Worm (Caenorhabditis elegans) whole organism, late embryonic: ENCODE measurements around the gene trpp-1.

ENCODE experiments used
- C08G9.2 ChIP-seq: sonication (generic microtip); optimal IDR thresholded peaks from 2 replicates; lab custom pipeline; 2016; ENCODE audit warnings: mild to moderate bottlenecking, missing genetic modification characterization, moderate library complexity, missing compliant biosample characterization
- C38D4.7 ChIP-seq: fragments of 200-800 bp; sonication (Bioruptor generic); optimal IDR thresholded peaks from 2 replicates; lab custom pipeline; 2018; ENCODE audit warnings: mild to moderate bottlenecking, missing genetic modification characterization, moderate library complexity, missing compliant biosample characterization
- F13H6.1 ChIP-seq: sonication (generic microtip); optimal IDR thresholded peaks from 2 replicates; lab custom pipeline; 2016; ENCODE audit warnings: missing genetic modification characterization, missing compliant biosample characterization
- K09A11.1 ChIP-seq: sonication (generic microtip); optimal IDR thresholded peaks from 2 replicates; lab custom pipeline; 2017; ENCODE audit warnings: antibody characterized with exemption, mild to moderate bottlenecking, missing genetic modification characterization, missing compliant biosample characterization; ENCODE audit not compliant: insufficient read depth
- Y22D7AL.16 ChIP-seq: sonication (generic microtip); optimal IDR thresholded peaks from 2 replicates; lab custom pipeline; 2016; ENCODE audit warnings: missing genetic modification characterization, missing compliant biosample characterization
- ama-1 ChIP-seq: fragments of 150-350 bp; optimal IDR thresholded peaks from 2 replicates; lab custom pipeline; 2014
- ceh-14 ChIP-seq: sonication (generic microtip); optimal IDR thresholded peaks from 2 replicates; lab custom pipeline; 2016; ENCODE audit warnings: missing genotype, missing genetic modification characterization, missing compliant biosample characterization
- ceh-19 ChIP-seq: fragments of 200-800 bp; sonication (Bioruptor generic); optimal IDR thresholded peaks from 2 replicates; lab custom pipeline; 2018; ENCODE audit warnings: mild to moderate bottlenecking, missing genetic modification characterization, missing compliant biosample characterization
- ceh-2 ChIP-seq: sonication (generic microtip); optimal IDR thresholded peaks from 2 replicates; lab custom pipeline; 2016; ENCODE audit warnings: missing genotype, missing genetic modification characterization, missing compliant biosample characterization
- ceh-24 ChIP-seq: sonication (generic microtip); optimal IDR thresholded peaks from 2 replicates; lab custom pipeline; 2016; ENCODE audit warnings: mild to moderate bottlenecking, missing genetic modification characterization, missing compliant biosample characterization
- ceh-30 ChIP-seq: fragments of 150-350 bp; optimal IDR thresholded peaks from 2 replicates; lab custom pipeline; 2014; ENCODE audit warnings: missing biosample characterization, missing genetic modification characterization
- ceh-31 ChIP-seq: sonication (generic microtip); optimal IDR thresholded peaks from 2 replicates; lab custom pipeline; 2016; ENCODE audit warnings: missing genetic modification characterization, missing compliant biosample characterization
- ceh-34 ChIP-seq: sonication (generic microtip); optimal IDR thresholded peaks from 2 replicates; lab custom pipeline; 2016; ENCODE audit warnings: mild to moderate bottlenecking, missing genetic modification characterization, missing compliant biosample characterization
- ceh-48 ChIP-seq: sonication (generic microtip); optimal IDR thresholded peaks from 2 replicates; lab custom pipeline; 2016; ENCODE audit warnings: missing genetic modification characterization, inconsistent platforms, missing compliant biosample characterization
- ceh-6 ChIP-seq: fragments of 200-800 bp; sonication (Bioruptor generic); optimal IDR thresholded peaks from 2 replicates; lab custom pipeline; 2018; ENCODE audit warnings: mild to moderate bottlenecking, missing genetic modification characterization, missing compliant biosample characterization
- dve-1 ChIP-seq: sonication (generic microtip); optimal IDR thresholded peaks from 2 replicates; lab custom pipeline; 2017; ENCODE audit warnings: antibody characterized with exemption, mild to moderate bottlenecking, missing genetic modification characterization, missing compliant biosample characterization
- elt-2 ChIP-seq: sonication (generic microtip); optimal IDR thresholded peaks from 2 replicates; lab custom pipeline; 2016; ENCODE audit warnings: missing genetic modification reagents, missing genetic modification characterization, missing compliant biosample characterization
- elt-4 ChIP-seq: sonication (generic microtip); optimal IDR thresholded peaks from 2 replicates; lab custom pipeline; 2016; ENCODE audit warnings: missing genetic modification characterization, missing compliant biosample characterization
- ets-4 ChIP-seq: sonication (generic microtip); optimal IDR thresholded peaks from 2 replicates; lab custom pipeline; 2016; ENCODE audit warnings: missing genetic modification characterization, missing compliant biosample characterization
- fkh-6 ChIP-seq: sonication (generic microtip); optimal IDR thresholded peaks from 2 replicates; lab custom pipeline; 2016; ENCODE audit warnings: missing genetic modification characterization, missing compliant biosample characterization
- hlh-30 ChIP-seq: sonication (generic microtip); optimal IDR thresholded peaks from 2 replicates; lab custom pipeline; 2017; ENCODE audit warnings: antibody characterized with exemption, missing genetic modification characterization, missing compliant biosample characterization; ENCODE audit not compliant: insufficient read depth
- hlh-6 ChIP-seq: sonication (generic microtip); optimal IDR thresholded peaks from 2 replicates; lab custom pipeline; 2016; ENCODE audit warnings: missing genotype, missing genetic modification characterization, missing compliant biosample characterization
- hlh-8 ChIP-seq: sonication (generic microtip); optimal IDR thresholded peaks from 2 replicates; lab custom pipeline; 2016; ENCODE audit warnings: missing genotype, missing genetic modification characterization, missing compliant biosample characterization
- mec-3 ChIP-seq: sonication (generic microtip); optimal IDR thresholded peaks from 2 replicates; lab custom pipeline; 2016; ENCODE audit warnings: borderline replicate concordance, missing genetic modification characterization, missing compliant biosample characterization
- nhr-232 ChIP-seq: sonication (generic microtip); optimal IDR thresholded peaks from 2 replicates; lab custom pipeline; 2016; ENCODE audit warnings: missing genetic modification characterization, missing compliant biosample characterization
- npax-4 ChIP-seq: sonication (generic microtip); optimal IDR thresholded peaks from 2 replicates; lab custom pipeline; 2016; ENCODE audit warnings: missing genetic modification characterization, missing compliant biosample characterization
- pag-3 ChIP-seq: sonication (generic microtip); optimal IDR thresholded peaks from 2 replicates; lab custom pipeline; 2016; ENCODE audit warnings: missing compliant biosample characterization, missing genetic modification characterization, borderline replicate concordance
- pat-9 ChIP-seq: fragments of 200-800 bp; sonication (Bioruptor generic); optimal IDR thresholded peaks from 2 replicates; lab custom pipeline; 2018; ENCODE audit warnings: mild to moderate bottlenecking, missing genetic modification characterization, moderate library complexity, missing compliant biosample characterization
- pha-4 ChIP-seq: fragments of 150-350 bp; optimal IDR thresholded peaks from 2 replicates; lab custom pipeline; 2018; ENCODE audit warnings: missing biosample characterization, missing genetic modification reagents, missing genetic modification characterization
- pqm-1 ChIP-seq: sonication (generic microtip); optimal IDR thresholded peaks from 2 replicates; lab custom pipeline; 2016; ENCODE audit warnings: missing genetic modification characterization, missing compliant biosample characterization
- ref-2 ChIP-seq: sonication (generic microtip); optimal IDR thresholded peaks from 2 replicates; lab custom pipeline; 2016; ENCODE audit warnings: missing genetic modification characterization, missing compliant biosample characterization
- rnt-1 ChIP-seq: sonication (generic microtip); optimal IDR thresholded peaks from 2 replicates; lab custom pipeline; 2016; ENCODE audit warnings: missing genetic modification characterization, missing compliant biosample characterization
- sox-2 ChIP-seq: fragments of 200-800 bp; sonication (Bioruptor generic); IDR thresholded peaks from 2 replicates; pipeline ENCODE4 v1.3.6; 2022; ENCODE audit warnings: missing genetic modification reagents, missing genetic modification characterization, missing compliant biosample characterization
- tbx-2 ChIP-seq: sonication (generic microtip); optimal IDR thresholded peaks from 2 replicates; lab custom pipeline; 2016; ENCODE audit warnings: missing genetic modification characterization, missing compliant biosample characterization
- tbx-7 ChIP-seq: sonication (generic microtip); optimal IDR thresholded peaks from 2 replicates; lab custom pipeline; 2016; ENCODE audit warnings: missing genotype, missing genetic modification characterization, missing compliant biosample characterization
- ttx-3 ChIP-seq: sonication (generic microtip); optimal IDR thresholded peaks from 2 replicates; lab custom pipeline; 2016; ENCODE audit warnings: missing genetic modification reagents, missing genetic modification characterization, missing compliant biosample characterization
- unc-42 ChIP-seq: sonication (generic microtip); optimal IDR thresholded peaks from 2 replicates; lab custom pipeline; 2016; ENCODE audit warnings: missing genotype, missing genetic modification characterization, missing compliant biosample characterization
- zip-5 ChIP-seq: sonication (generic microtip); optimal IDR thresholded peaks from 2 replicates; lab custom pipeline; 2016; ENCODE audit warnings: missing genetic modification characterization, missing compliant biosample characterization
- ztf-16 ChIP-seq: sonication (generic microtip); optimal IDR thresholded peaks from 2 replicates; lab custom pipeline; 2017; ENCODE audit warnings: missing genetic modification characterization, missing compliant biosample characterization

The trpp-1 gene

ce11 chrV:156044-156869 lies 45.1 kb upstream of the trpp-1 start, which contains the start of gene ttb-1:
Gene ttb-1, plus strand, starts transcription at chrV:156819.
- TF ChIP-seq ref-2 (peak; percentile 68), rnt-1 (tag; lab: Kevin White, UChicago) (peak; percentile 8), elt-2 (tag; lab: Kevin White, UChicago) (peak; percentile 23), pat-9 (tag; lab: Kevin White, UChicago) (no peak), C08G9.2 (peak; percentile 83), ceh-31 (tag; lab: Kevin White, UChicago) (peak; percentile 74), fkh-6 (tag; lab: Kevin White, UChicago) (no peak), mec-3 (tag; lab: Kevin White, UChicago) (peak; percentile 1), hlh-6 (tag; lab: Kevin White, UChicago) (peak; percentile 31), ttx-3 (tag; lab: Kevin White, UChicago) (no peak), tbx-7 (tag; lab: Kevin White, UChicago) (peak; percentile 67), elt-4 (no peak), pqm-1 (no peak), hlh-8 (peak; percentile 14), ceh-34 (peak; percentile 6), ceh-6 (GFP tag; lab: Kevin White, UChicago) (no peak), ets-4 (tag; lab: Kevin White, UChicago) (peak; percentile 35), pag-3 (no peak), zip-5 (tag; lab: Kevin White, UChicago) (peak; percentile 61), ztf-16 (tag; lab: Kevin White, UChicago) (peak; percentile 18), ceh-2 (tag; lab: Kevin White, UChicago) (peak; percentile 80), tbx-2 (peak; percentile 19), ceh-48 (no peak), unc-42 (peak; percentile 39)

- TF ChIP-seq F13H6.1 (tag; lab: Kevin White, UChicago) (no peak), rnt-1 (tag; lab: Kevin White, UChicago) (no peak), dve-1 (tag; lab: Kevin White, UChicago) (no peak), hlh-30 (tag; lab: Kevin White, UChicago) (no peak), ama-1 (lab: Kevin White, UChicago) (no peak), pha-4 (tag; lab: Kevin White, UChicago) (no peak), ceh-30 (tag; lab: Kevin White, UChicago) (no peak)
Observed at ce11 chrV:166687-167086, 34.7 kb upstream of the trpp-1 start, which contains the start of gene Y108G3AL.2. Gene Y108G3AL.2, plus strand, starts transcription at chrV:166987.

- no peak for TF ChIP-seq hlh-6 (tag; lab: Kevin White, UChicago)
- no peak for TF ChIP-seq npax-4 (tag; lab: Kevin White, UChicago)
- no peak for TF ChIP-seq C38D4.7 (GFP tag; lab: Kevin White, UChicago)
- TF ChIP-seq ref-2 = no peak
- TF ChIP-seq ceh-31 (tag; lab: Kevin White, UChicago) = no peak
- TF ChIP-seq ceh-19 (GFP tag; lab: Kevin White, UChicago) = no peak
- TF ChIP-seq pat-9 (tag; lab: Kevin White, UChicago) = no peak
- no peak for TF ChIP-seq Y22D7AL.16
- TF ChIP-seq pha-4 (tag; lab: Kevin White, UChicago) = no peak
- TF ChIP-seq K09A11.1 (tag; lab: Kevin White, UChicago) = no peak
- TF ChIP-seq ceh-14 (tag; lab: Kevin White, UChicago) = no peak
- no peak for TF ChIP-seq ceh-24 (tag; lab: Kevin White, UChicago)
- no peak for TF ChIP-seq nhr-232 (tag; lab: Kevin White, UChicago)
- TF ChIP-seq sox-2 (GFP tag; lab: Robert Waterston, UW) = no peak
- TF ChIP-seq fkh-6 (tag; lab: Kevin White, UChicago) = no peak
- no peak for TF ChIP-seq hlh-8
- no peak for TF ChIP-seq ama-1 (lab: Kevin White, UChicago)
- no peak for TF ChIP-seq ceh-30 (tag; lab: Kevin White, UChicago)
Observed at ce11 chrV:172110-172509, 29.3 kb upstream of the trpp-1 start, which contains the start of gene cfap-36. Gene cfap-36, minus strand, starts transcription at chrV:172210.
